Fruit fly (Drosophila melanogaster) whole organism, adult: Measurements from ENCODE around the gene CG5810.

Experiments
- CG11617 ChIP-seq: fragments of 200-800 bp; sonication (Bioruptor generic); optimal IDR thresholded peaks from 2 replicates; lab custom pipeline; 2017; ENCODE audit warnings: mild to moderate bottlenecking, missing biosample characterization, missing genetic modification reagents, missing genetic modification characterization
- CG12768 ChIP-seq: fragments of 200-800 bp; sonication (Bioruptor generic); optimal IDR thresholded peaks from 2 replicates; lab custom pipeline; 2017; ENCODE audit warnings: missing biosample characterization, missing genetic modification characterization, mild to moderate bottlenecking, moderate library complexity, missing genetic modification reagents
- CG1620 ChIP-seq: fragments of 200-800 bp; sonication (Bioruptor generic); optimal IDR thresholded peaks from 2 replicates; lab custom pipeline; 2016; ENCODE audit warnings: missing biosample characterization, missing genetic modification characterization
- CG7045 ChIP-seq: fragments of 200-800 bp; sonication (Bioruptor generic); optimal IDR thresholded peaks from 2 replicates; lab custom pipeline; 2017; ENCODE audit warnings: missing biosample characterization, mild to moderate bottlenecking, missing genetic modification characterization
- CG7101 ChIP-seq: fragments of 200-800 bp; sonication (Bioruptor generic); optimal IDR thresholded peaks from 2 replicates; lab custom pipeline; 2018; ENCODE audit warnings: missing biosample characterization, mild to moderate bottlenecking, missing genetic modification characterization, moderate library complexity
- Clk ChIP-seq: fragments of 200-800 bp; sonication (Bioruptor generic); optimal IDR thresholded peaks from 2 replicates; lab custom pipeline; 2017; ENCODE audit warnings: missing biosample characterization, missing genetic modification characterization
- Crg-1 ChIP-seq: fragments of 200-800 bp; sonication (Bioruptor generic); optimal IDR thresholded peaks from 2 replicates; lab custom pipeline; 2016; ENCODE audit warnings: missing biosample characterization, missing genetic modification characterization
- Hr96 ChIP-seq: fragments of 200-800 bp; sonication (Bioruptor generic); optimal IDR thresholded peaks from 2 replicates; lab custom pipeline; 2016; ENCODE audit warnings: missing biosample characterization, missing genetic modification characterization
- bab1 ChIP-seq: fragments of 200-800 bp; sonication (Bioruptor generic); optimal IDR thresholded peaks from 3 replicates; lab custom pipeline; 2019; ENCODE audit warnings: missing biosample characterization, mild to moderate bottlenecking, missing genetic modification characterization, moderate library complexity
- kay ChIP-seq: fragments of 200-800 bp; sonication (Bioruptor generic); peaks from one replicate; lab custom pipeline; 2016; ENCODE audit warnings: missing biosample characterization, missing genetic modification characterization, borderline replicate concordance
- tj ChIP-seq: fragments of 200-800 bp; sonication (Bioruptor generic); optimal IDR thresholded peaks from 3 replicates; lab custom pipeline; 2017; ENCODE audit warnings: missing biosample characterization, mild to moderate bottlenecking, missing genetic modification characterization, moderate library complexity
- toe ChIP-seq: fragments of 200-800 bp; sonication (Bioruptor generic); optimal IDR thresholded peaks from 2 replicates; lab custom pipeline; 2016; ENCODE audit warnings: missing biosample characterization, missing genetic modification characterization

dm6 chr3R:21185655-21186054 lies 22.1 kb downstream of the CG5810 start:
- no peak for TF ChIP-seq Hr96 (GFP tag; lab: Kevin White, UChicago)
- TF ChIP-seq CG7045 (GFP tag; lab: Kevin White, UChicago), result no peak
- TF ChIP-seq bab1 (GFP tag; lab: Kevin White, UChicago), result no peak
- no peak for TF ChIP-seq Clk (GFP tag; lab: Kevin White, UChicago)
- no peak for TF ChIP-seq CG12768
- TF ChIP-seq CG7101, result no peak
- TF ChIP-seq Crg-1 (GFP tag; lab: Kevin White, UChicago), result no peak
- no peak for TF ChIP-seq CG1620 (GFP tag; lab: Kevin White, UChicago)
- TF ChIP-seq toe (GFP tag; lab: Kevin White, UChicago), result no peak
- no peak for TF ChIP-seq CG11617
- TF ChIP-seq tj (GFP tag; lab: Kevin White, UChicago), result no peak
- TF ChIP-seq kay (GFP tag; lab: Kevin White, UChicago), result peak; percentile 60
